Worm (Caenorhabditis elegans) whole organism, early embryonic: ENCODE measurements around the gene Y94H6A.12.

Experiments used
- B0310.2 ChIP-seq: sonication (generic microtip); optimal IDR thresholded peaks from 2 replicates; lab custom pipeline; 2016; ENCODE audit warnings: mild to moderate bottlenecking, missing genetic modification characterization, missing compliant biosample characterization
- F13C5.2 ChIP-seq: sonication (generic microtip); optimal IDR thresholded peaks from 2 replicates; lab custom pipeline; 2017; ENCODE audit warnings: mild to moderate bottlenecking, missing genetic modification characterization, inconsistent platforms, missing compliant biosample characterization
- aly-1 ChIP-seq: sonication (generic microtip); optimal IDR thresholded peaks from 2 replicates; lab custom pipeline; 2016; ENCODE audit warnings: missing genetic modification characterization, missing compliant biosample characterization
- ama-1 ChIP-seq: fragments of 150-350 bp; optimal IDR thresholded peaks from 2 replicates; lab custom pipeline; 2014
- ceh-36 ChIP-seq: sonication (generic microtip); optimal IDR thresholded peaks from 2 replicates; lab custom pipeline; 2016; ENCODE audit warnings: missing genetic modification characterization, inconsistent platforms, missing compliant biosample characterization
- hmg-4 ChIP-seq: fragments of 200-800 bp; sonication (Bioruptor generic); optimal IDR thresholded peaks from 2 replicates; lab custom pipeline; 2018; ENCODE audit warnings: mild to moderate bottlenecking, missing genetic modification characterization, missing compliant biosample characterization
- sea-1 ChIP-seq: fragments of 200-800 bp; sonication (Bioruptor generic); conservative IDR thresholded peaks from 2 replicates; pipeline ENCODE4 v1.3.6; 2022; ENCODE audit warnings: missing genetic modification characterization, missing compliant biosample characterization
- tbx-37 ChIP-seq: fragments of 200-800 bp; sonication (Bioruptor generic); conservative IDR thresholded peaks from 2 replicates; pipeline ENCODE4 v1.3.6; 2022; ENCODE audit warnings: missing genetic modification reagents, missing genetic modification characterization, missing compliant biosample characterization

DNA sequence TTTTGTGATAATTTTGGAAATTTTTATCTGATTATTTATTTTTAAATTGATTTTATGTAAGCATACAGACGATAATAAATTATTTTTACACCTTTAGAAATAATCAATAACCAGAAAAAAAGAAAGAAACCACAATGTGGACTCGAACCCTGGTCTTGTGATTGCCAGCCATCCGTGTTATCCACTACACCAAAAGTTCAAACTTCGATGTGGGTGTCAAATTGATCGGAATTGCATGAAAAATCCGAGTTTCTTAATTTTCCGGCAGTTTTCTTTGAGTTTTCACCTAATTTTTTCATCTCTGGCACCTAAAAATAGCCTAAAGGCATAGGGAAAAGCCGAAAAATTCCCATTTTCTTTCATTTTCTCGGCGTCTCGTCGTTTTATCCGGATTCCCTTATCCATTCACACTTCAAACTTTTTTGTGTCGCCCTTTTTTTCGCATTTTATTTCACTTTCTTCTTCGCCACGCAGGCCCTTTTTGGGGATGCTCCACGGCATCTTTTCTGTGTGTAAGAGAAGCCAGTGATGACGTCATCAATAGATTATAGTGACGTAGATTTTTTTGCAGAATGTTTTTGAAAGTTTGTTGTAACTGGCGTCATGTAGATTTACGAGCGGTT, 34.7 kb upstream of the Y94H6A.12 start:
- TF ChIP-seq hmg-4 (GFP tag; lab: Kevin White, UChicago) (no peak), F13C5.2 (tag; lab: Kevin White, UChicago) (no peak), ama-1 (lab: Kevin White, UChicago) (no peak), aly-1 (tag; lab: Kevin White, UChicago) (no peak), tbx-37 (GFP tag; lab: Robert Waterston, UW) (no peak), B0310.2 (no peak), sea-1 (GFP tag; lab: Robert Waterston, UW) (no peak), ceh-36 (tag; lab: Kevin White, UChicago) (no peak)
